Fruit fly (Drosophila melanogaster): ENCODE measurements around the gene CG9098.

Gene CG9098

dm6 chr2L:6019352-6020131 is 7.4 kb upstream of the CG9098 start, which contains the start of gene H2.0 (continued):
- TF ChIP-seq ftz-f1 (GFP tag; optimal IDR thresholded peaks at IDR 0.05) (no peak), HmgZ (tag; optimal IDR thresholded peaks at IDR 0.05) (no peak), CG11093 (GFP tag; IDR thresholded peaks at IDR 0.05) (no peak), hkb (optimal IDR thresholded peaks at IDR 0.05) (no peak), hkb (GFP tag; IDR thresholded peaks at IDR 0.05) (0 out of 2 replicates have a peak, but pooled peaks have one; percentile 24), Xbp1 (GFP tag; optimal IDR thresholded peaks at IDR 0.05) (peak; percentile 22), Optix (GFP tag; IDR thresholded peaks at IDR 0.05) (0 out of 3 replicates have a peak, but pooled peaks have one; percentile 16), hth (optimal IDR thresholded peaks at IDR 0.05) (no peak), CG34376 (GFP tag; optimal IDR thresholded peaks at IDR 0.05) (no peak), Ssrp (tag; optimal IDR thresholded peaks at IDR 0.05) (no peak), pzg (GFP tag; optimal IDR thresholded peaks at IDR 0.05) (no peak), CG11085 (GFP tag; IDR thresholded peaks at IDR 0.05) (no peak), sr (GFP tag; IDR thresholded peaks at IDR 0.05) (peak; percentile 68; the same call in 2 of the 3 replicates), CTCF (GFP tag; optimal IDR thresholded peaks at IDR 0.05) (no peak), CG7372 (GFP tag; IDR thresholded peaks at IDR 0.05) (no peak), wek (GFP tag; optimal IDR thresholded peaks at IDR 0.05) (no peak), ERR (GFP tag; optimal IDR thresholded peaks at IDR 0.05) (no peak), Elba2 (GFP tag; optimal IDR thresholded peaks at IDR 0.05) (no peak), CG9215 (GFP tag; IDR thresholded peaks at IDR 0.05) (no peak; the same call in 1 of the 2 replicates), hb (GFP tag; IDR thresholded peaks at IDR 0.05; ENCODE audit: partially characterized antibody) (no peak), tin (GFP tag; optimal IDR thresholded peaks at IDR 0.05) (peak; percentile 10), ems (GFP tag; optimal IDR thresholded peaks at IDR 0.05) (no peak), oc (tag; optimal IDR thresholded peaks at IDR 0.05) (peak; percentile 6), Dad (GFP tag; optimal IDR thresholded peaks at IDR 0.05) (no peak), zf30C (GFP tag; optimal IDR thresholded peaks at IDR 0.05) (no peak), cad (GFP tag; optimal IDR thresholded peaks at IDR 0.05) (no peak), Adf1 (GFP tag; IDR thresholded peaks at IDR 0.05) (no peak), CG1792 (GFP tag; optimal IDR thresholded peaks at IDR 0.05) (no peak), CG10267 (tag; optimal IDR thresholded peaks at IDR 0.05) (peak; percentile 27), CG4282 (GFP tag; optimal IDR thresholded peaks at IDR 0.05) (no peak), pfk (GFP tag; optimal IDR thresholded peaks at IDR 0.05) (no peak), Lpt (GFP tag; optimal IDR thresholded peaks at IDR 0.05) (no peak), BEAF-32 (GFP tag; optimal IDR thresholded peaks at IDR 0.05) (no peak), gt (GFP tag; IDR thresholded peaks at IDR 0.05) (no peak), CG3995 (GFP tag; optimal IDR thresholded peaks at IDR 0.05) (no peak), schlank (tag; optimal IDR thresholded peaks at IDR 0.05) (no peak), bigmax (GFP tag; optimal IDR thresholded peaks at IDR 0.05) (no peak), sima (GFP tag; optimal IDR thresholded peaks at IDR 0.05) (no peak), CG6689 (GFP tag; IDR thresholded peaks at IDR 0.05) (peak; percentile 31; the same call in 1 of the 2 replicates), toy (GFP tag; IDR thresholded peaks at IDR 0.05) (no peak), rib (GFP tag; IDR thresholded peaks at IDR 0.05) (no peak), ssp (GFP tag; IDR thresholded peaks at IDR 0.05) (no peak), NC2β (GFP tag; optimal IDR thresholded peaks at IDR 0.05) (no peak), CG17829 (tag; optimal IDR thresholded peaks at IDR 0.05) (peak; percentile 52), p53 (GFP tag; optimal IDR thresholded peaks at IDR 0.05) (no peak), exex (tag; optimal IDR thresholded peaks at IDR 0.05) (no peak), Sox100B (GFP tag; optimal IDR thresholded peaks at IDR 0.05) (no peak), CG14860 (GFP tag; IDR thresholded peaks at IDR 0.05; ENCODE audit: partially characterized antibody) (no peak), jigr1 (GFP tag; IDR thresholded peaks at IDR 0.05) (no peak), tap (tag; optimal IDR thresholded peaks at IDR 0.05) (no peak), Stat92E (GFP tag; optimal IDR thresholded peaks at IDR 0.05) (no peak), CG15696 (tag; optimal IDR thresholded peaks at IDR 0.05) (peak; percentile 69)

Data from whole organism, embryonic.